Worm (Caenorhabditis elegans): ENCODE measurements around the gene cyp-25A4.

Gene cyp-25A4

DNA sequence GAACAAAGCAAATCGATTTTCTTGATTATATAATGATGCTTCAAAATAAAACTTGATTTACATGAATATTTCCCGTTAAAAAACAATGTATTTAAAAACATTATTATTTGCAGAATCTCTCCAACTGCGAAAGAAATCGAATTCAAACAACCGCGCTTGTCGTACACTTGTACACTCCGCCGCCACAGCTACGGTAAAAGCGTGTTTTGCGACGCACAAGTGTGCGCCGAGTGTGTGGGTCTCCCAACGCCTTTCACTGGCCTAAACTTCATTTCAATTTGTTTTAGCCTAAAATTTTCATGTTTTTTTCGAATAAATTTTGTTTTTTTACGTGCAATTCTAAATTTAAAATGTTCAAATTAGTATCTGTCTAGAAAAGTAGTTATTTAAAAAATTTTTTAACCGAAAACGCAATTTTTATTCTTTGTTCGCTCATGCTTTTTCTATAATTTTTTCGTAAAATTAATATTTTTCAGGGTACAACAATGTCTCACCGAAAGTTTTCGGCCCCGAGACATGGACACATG lies 15.6 kb upstream of the cyp-25A4 start, which contains the start of gene rpl-3 (continued):
- TF ChIP-seq daf-16 (GFP tag; optimal IDR thresholded peaks at IDR 0.05), result peak; percentile 98 to 99
- TF ChIP-seq daf-16 (tag; optimal IDR thresholded peaks at IDR 0.05), result peak; percentile 98
- TF ChIP-seq egl-43 (GFP tag; IDR thresholded peaks at IDR 0.05), result peak; percentile 100
- TF ChIP-seq daf-19 (GFP tag; conservative IDR thresholded peaks at IDR 0.05), result peak; percentile 100
- no peak for TF ChIP-seq daf-12 (tag; optimal IDR thresholded peaks at IDR 0.05)
- TF ChIP-seq nhr-25 (tag; optimal IDR thresholded peaks at IDR 0.05; ENCODE audit: borderline replicate concordance, insufficient read depth), result peak; percentile 99
- TF ChIP-seq egl-27 (tag; optimal IDR thresholded peaks at IDR 0.05), result no peak
- peak; percentile 96 for TF ChIP-seq F10B5.3 (tag; optimal IDR thresholded peaks at IDR 0.05)
- peak; percentile 98 for TF ChIP-seq dmd-8 (GFP tag; IDR thresholded peaks at IDR 0.05)
- TF ChIP-seq mxl-2 (GFP tag; conservative IDR thresholded peaks at IDR 0.05), result peak; percentile 96
- TF ChIP-seq lin-29 (GFP tag; IDR thresholded peaks at IDR 0.05), result peak; percentile 100
- TF ChIP-seq hlh-11 (tag; optimal IDR thresholded peaks at IDR 0.05), result peak; percentile 100
- TF ChIP-seq daf-8 (GFP tag; IDR thresholded peaks at IDR 0.05), result peak; percentile 94
- TF ChIP-seq tra-1 (GFP tag; IDR thresholded peaks at IDR 0.05), result peak; percentile 100
- peak; percentile 100 for TF ChIP-seq zfp-3 (GFP tag; conservative IDR thresholded peaks at IDR 0.05)
- TF ChIP-seq cey-2 (tag; optimal IDR thresholded peaks at IDR 0.05; ENCODE audit: borderline replicate concordance, insufficient read depth), result peak; percentile 97
- TF ChIP-seq fkh-10 (GFP tag; optimal IDR thresholded peaks at IDR 0.05), result peak; percentile 100
- peak; percentile 99 for TF ChIP-seq jun-1 (tag; optimal IDR thresholded peaks at IDR 0.05)
- peak; percentile 100 for TF ChIP-seq ceh-20 (GFP tag; IDR thresholded peaks at IDR 0.05)
- TF ChIP-seq mdl-1 (tag; optimal IDR thresholded peaks at IDR 0.05), result peak; percentile 82 to 98
- TF ChIP-seq Y48G9A.11 (GFP tag; IDR thresholded peaks at IDR 0.05), result peak; percentile 98
- TF ChIP-seq dve-1 (tag; optimal IDR thresholded peaks at IDR 0.05; ENCODE audit: insufficient read depth), result peak; percentile 100
- peak; percentile 99 for TF ChIP-seq mxl-3 (GFP tag; optimal IDR thresholded peaks at IDR 0.05)
- peak; percentile 93 for TF ChIP-seq ztf-11 (tag; optimal IDR thresholded peaks at IDR 0.05)
- peak; percentile 99 for TF ChIP-seq mdt-29 (GFP tag; IDR thresholded peaks at IDR 0.05)
- TF ChIP-seq madf-5 (GFP tag; IDR thresholded peaks at IDR 0.05), result peak; percentile 100
- TF ChIP-seq nhr-41 (GFP tag; IDR thresholded peaks at IDR 0.05), result peak; percentile 100
- TF ChIP-seq zip-11 (GFP tag; IDR thresholded peaks at IDR 0.05), result peak; percentile 92
- peak; percentile 98 for TF ChIP-seq F37D6.2 (tag; optimal IDR thresholded peaks at IDR 0.05)
- peak; percentile 100 for TF ChIP-seq nhr-102 (tag; optimal IDR thresholded peaks at IDR 0.05)
- TF ChIP-seq zfp-2 (tag; optimal IDR thresholded peaks at IDR 0.05), result peak; percentile 95
- TF ChIP-seq Y105C5A.15 (GFP tag; IDR thresholded peaks at IDR 0.05), result peak; percentile 99
- TF ChIP-seq D1046.2 (GFP tag; IDR thresholded peaks at IDR 0.05), result peak; percentile 99
- peak; percentile 99 for TF ChIP-seq lim-7 (GFP tag; IDR thresholded peaks at IDR 0.05)
- TF ChIP-seq unc-130 (GFP tag; optimal IDR thresholded peaks at IDR 0.05), result peak; percentile 99
- peak; percentile 88 for TF ChIP-seq ama-1 (optimal IDR thresholded peaks at IDR 0.05)
- peak; percentile 100 for TF ChIP-seq mep-1 (tag; optimal IDR thresholded peaks at IDR 0.05)
- TF ChIP-seq ceh-32 (tag; optimal IDR thresholded peaks at IDR 0.05; ENCODE audit: poor library complexity), result peak; percentile 94
- peak; percentile 96 for TF ChIP-seq ZK337.2 (GFP tag; IDR thresholded peaks at IDR 0.05)
- TF ChIP-seq lin-39 (tag; optimal IDR thresholded peaks at IDR 0.05), result peak; percentile 95
- TF ChIP-seq dpl-1 (GFP tag; optimal IDR thresholded peaks at IDR 0.05), result peak; percentile 100
- peak; percentile 100 for TF ChIP-seq sdz-12 (GFP tag; optimal IDR thresholded peaks at IDR 0.05)
- peak; percentile 99 for TF ChIP-seq T20F7.1 (GFP tag; optimal IDR thresholded peaks at IDR 0.05)
- peak; percentile 100 for TF ChIP-seq lin-13 (GFP tag; optimal IDR thresholded peaks at IDR 0.05)
- peak; percentile 100 for TF ChIP-seq ctbp-1 (GFP tag; IDR thresholded peaks at IDR 0.05)
- TF ChIP-seq spr-3 (GFP tag; optimal IDR thresholded peaks at IDR 0.05), result peak; percentile 100
- TF ChIP-seq vab-7 (GFP tag; IDR thresholded peaks at IDR 0.05), result peak; percentile 100
- peak; percentile 83 for TF ChIP-seq F26F4.8 (GFP tag; conservative IDR thresholded peaks at IDR 0.05)
- TF ChIP-seq nhr-111 (GFP tag; optimal IDR thresholded peaks at IDR 0.05), result peak; percentile 100
- TF ChIP-seq nhr-10 (tag; optimal IDR thresholded peaks at IDR 0.05), result peak; percentile 100
